Worm (Caenorhabditis elegans) whole organism, young adult: ENCODE measurements around the gene ran-1.

Experiments
- B0019.2 ChIP-seq: fragments of 200-800 bp; sonication (Bioruptor generic); conservative IDR thresholded peaks from 2 replicates; pipeline ENCODE4 v1.3.6; 2022; ENCODE audit warnings: missing genetic modification reagents, missing genetic modification characterization, missing compliant biosample characterization
- B0035.1 ChIP-seq: sonication (generic microtip); optimal IDR thresholded peaks from 2 replicates; lab custom pipeline; 2016; ENCODE audit warnings: missing genetic modification characterization, mild to moderate bottlenecking, missing compliant biosample characterization, missing genotype, missing genetic modification reagents
- D2030.7 ChIP-seq: fragments of 200-800 bp; sonication (Bioruptor generic); IDR thresholded peaks from 2 replicates; pipeline ENCODE4 v1.3.6; 2022; ENCODE audit warnings: missing genetic modification reagents, missing genetic modification characterization, missing compliant biosample characterization
- F49E8.2 ChIP-seq: sonication (generic microtip); optimal IDR thresholded peaks from 3 replicates; lab custom pipeline; 2017; ENCODE audit warnings: missing genetic modification characterization, mild to moderate bottlenecking, missing compliant biosample characterization, antibody characterized with exemption, moderate library complexity; ENCODE audit not compliant: insufficient read depth
- Y53F4B.3 ChIP-seq: fragments of 200-800 bp; sonication (Bioruptor generic); IDR thresholded peaks from 2 replicates; pipeline ENCODE4 v1.3.6; 2022; ENCODE audit warnings: missing genetic modification reagents, missing genetic modification characterization, missing compliant biosample characterization
- Y56A3A.18 ChIP-seq: fragments of 200-800 bp; sonication (Bioruptor generic); IDR thresholded peaks from 2 replicates; pipeline ENCODE4 v1.3.6; 2022; ENCODE audit warnings: missing genetic modification reagents, missing genetic modification characterization, missing compliant biosample characterization
- Y67H2A.10 ChIP-seq: fragments of 200-800 bp; sonication (Bioruptor generic); conservative IDR thresholded peaks from 2 replicates; pipeline ENCODE4 v1.3.6; 2022; ENCODE audit warnings: missing genetic modification reagents, missing genetic modification characterization, missing compliant biosample characterization
- Y79H2A.3 ChIP-seq: fragments of 200-800 bp; sonication (Bioruptor generic); conservative IDR thresholded peaks from 2 replicates; pipeline ENCODE4 v1.3.6; 2022; ENCODE audit warnings: missing genetic modification reagents, missing genetic modification characterization, missing compliant biosample characterization
- ama-1 ChIP-seq, 3 experiments: fragments of 150-350 bp in 1 of 3; sonication (generic microtip) in 2 of 3; optimal IDR thresholded peaks; 2 replicates each; lab custom pipeline; 2014 to 2018; ENCODE audit warnings: missing biosample characterization in 2 of 3, missing genetic modification characterization in 2 of 3, missing genetic modification reagents in 2 of 3
- aptf-3 ChIP-seq: fragments of 200-800 bp; sonication (Bioruptor generic); IDR thresholded peaks from 2 replicates; pipeline ENCODE4 v1.3.6; 2022; ENCODE audit warnings: missing genetic modification characterization, missing compliant biosample characterization
- atf-7 ChIP-seq: sonication (generic microtip); optimal IDR thresholded peaks from 2 replicates; lab custom pipeline; 2017; ENCODE audit warnings: mild to moderate bottlenecking, missing genetic modification characterization, missing compliant biosample characterization
- attf-3 ChIP-seq: fragments of 200-800 bp; sonication (Bioruptor generic); conservative IDR thresholded peaks from 2 replicates; pipeline ENCODE4 v1.3.6; 2022; ENCODE audit warnings: missing genetic modification reagents, missing genetic modification characterization, missing compliant biosample characterization
- ccch-3 ChIP-seq: fragments of 200-800 bp; sonication (Bioruptor generic); optimal IDR thresholded peaks from 2 replicates; lab custom pipeline; 2018; ENCODE audit warnings: mild to moderate bottlenecking, missing genetic modification characterization, missing compliant biosample characterization
- ceh-79 ChIP-seq: sonication (generic microtip); optimal IDR thresholded peaks from 2 replicates; lab custom pipeline; 2017; ENCODE audit warnings: mild to moderate bottlenecking, missing genetic modification characterization, missing compliant biosample characterization
- die-1 ChIP-seq: sonication (generic microtip); optimal IDR thresholded peaks from 2 replicates; lab custom pipeline; 2016; ENCODE audit warnings: missing genotype, mild to moderate bottlenecking, missing genetic modification characterization, missing compliant biosample characterization
- dox-1 ChIP-seq: fragments of 200-800 bp; sonication (Bioruptor generic); IDR thresholded peaks from 2 replicates; pipeline ENCODE4 v1.3.6; 2022; ENCODE audit warnings: missing genetic modification reagents, missing genetic modification characterization, missing compliant biosample characterization
- dpff-1 ChIP-seq: sonication (generic microtip); optimal IDR thresholded peaks from 2 replicates; lab custom pipeline; 2017; ENCODE audit warnings: mild to moderate bottlenecking, missing genetic modification characterization, missing compliant biosample characterization
- dpl-1 ChIP-seq: fragments of 150-350 bp; optimal IDR thresholded peaks from 2 replicates; lab custom pipeline; 2014; ENCODE audit warnings: missing biosample characterization, missing genetic modification reagents, missing genetic modification characterization
- egrh-3 ChIP-seq: fragments of 200-800 bp; sonication (Bioruptor generic); IDR thresholded peaks from 2 replicates; pipeline ENCODE4 v1.3.6; 2022; ENCODE audit warnings: missing genetic modification reagents, missing genetic modification characterization, missing compliant biosample characterization
- ekl-4 ChIP-seq: fragments of 200-800 bp; sonication (Bioruptor generic); IDR thresholded peaks from 2 replicates; pipeline ENCODE4 v1.3.6; 2022; ENCODE audit warnings: missing genetic modification reagents, missing genetic modification characterization, missing compliant biosample characterization
- ets-4 ChIP-seq: fragments of 200-800 bp; sonication (Bioruptor generic); optimal IDR thresholded peaks from 2 replicates; lab custom pipeline; 2018; ENCODE audit warnings: mild to moderate bottlenecking, missing genetic modification characterization, missing compliant biosample characterization
- him-1 ChIP-seq: sonication (generic microtip); optimal IDR thresholded peaks from 2 replicates; lab custom pipeline; 2016; ENCODE audit warnings: missing genotype, missing genetic modification reagents, missing genetic modification characterization, missing compliant biosample characterization
- hmg-1.2 ChIP-seq: fragments of 200-800 bp; sonication (Bioruptor generic); IDR thresholded peaks from 2 replicates; pipeline ENCODE4 v1.3.6; 2022; ENCODE audit warnings: missing genetic modification reagents, missing genetic modification characterization, missing compliant biosample characterization
- hmg-20 ChIP-seq: fragments of 200-800 bp; sonication (Bioruptor generic); IDR thresholded peaks from 2 replicates; pipeline ENCODE4 v1.3.6; 2022; ENCODE audit warnings: missing genetic modification reagents, missing genetic modification characterization, missing compliant biosample characterization
- let-526 ChIP-seq: fragments of 200-800 bp; sonication (Bioruptor generic); IDR thresholded peaks from 2 replicates; pipeline ENCODE4 v1.3.6; 2022; ENCODE audit warnings: missing genetic modification reagents, missing genetic modification characterization, missing compliant biosample characterization
- lsl-1 ChIP-seq: fragments of 200-800 bp; sonication (Bioruptor generic); optimal IDR thresholded peaks from 2 replicates; lab custom pipeline; 2018; ENCODE audit warnings: mild to moderate bottlenecking, missing genetic modification characterization, moderate library complexity, missing compliant biosample characterization
- lsy-27 ChIP-seq: sonication (generic microtip); optimal IDR thresholded peaks from 2 replicates; lab custom pipeline; 2017; ENCODE audit warnings: missing genetic modification characterization, mild to moderate bottlenecking, missing compliant biosample characterization, antibody characterized with exemption, missing genotype, borderline replicate concordance; ENCODE audit not compliant: insufficient read depth
- madf-10 ChIP-seq: sonication (generic microtip); optimal IDR thresholded peaks from 2 replicates; lab custom pipeline; 2016; ENCODE audit warnings: mild to moderate bottlenecking, missing genetic modification characterization, missing compliant biosample characterization
- mes-4 ChIP-seq: sonication (generic microtip); optimal IDR thresholded peaks from 2 replicates; lab custom pipeline; 2016; ENCODE audit warnings: missing genotype, missing genetic modification characterization, missing compliant biosample characterization
- mxl-1 ChIP-seq: sonication (generic microtip); optimal IDR thresholded peaks from 2 replicates; lab custom pipeline; 2016; ENCODE audit warnings: missing genetic modification characterization, missing compliant biosample characterization
- nfyb-1 ChIP-seq: fragments of 200-800 bp; sonication (Bioruptor generic); IDR thresholded peaks from 2 replicates; pipeline ENCODE4 v1.3.6; 2022; ENCODE audit warnings: missing genetic modification reagents, missing genetic modification characterization, missing compliant biosample characterization
- nhr-179 ChIP-seq: sonication (generic microtip); optimal IDR thresholded peaks from 2 replicates; lab custom pipeline; 2016; ENCODE audit warnings: mild to moderate bottlenecking, missing genetic modification characterization, missing compliant biosample characterization
- nhr-27 ChIP-seq: fragments of 200-800 bp; sonication (Bioruptor generic); optimal IDR thresholded peaks from 2 replicates; lab custom pipeline; 2018; ENCODE audit warnings: mild to moderate bottlenecking, missing genetic modification characterization, moderate library complexity, missing compliant biosample characterization
- nhr-80 ChIP-seq: sonication (generic microtip); optimal IDR thresholded peaks from 2 replicates; lab custom pipeline; 2016; ENCODE audit warnings: missing genetic modification characterization, missing compliant biosample characterization
- rcor-1 ChIP-seq: fragments of 200-800 bp; sonication (Bioruptor generic); IDR thresholded peaks from 2 replicates; pipeline ENCODE4 v1.3.6; 2022; ENCODE audit warnings: missing genetic modification reagents, missing genetic modification characterization, missing compliant biosample characterization
- snpc-3.4 ChIP-seq: sonication (generic microtip); optimal IDR thresholded peaks from 2 replicates; lab custom pipeline; 2017; ENCODE audit warnings: missing genetic modification characterization, mild to moderate bottlenecking, missing compliant biosample characterization, antibody characterized with exemption, moderate library complexity, missing genotype, missing genetic modification reagents
- snpc-4 ChIP-seq, 5 experiments: fragments of 150-350 bp in 1 of 5; sonication (generic microtip) in 4 of 5; optimal IDR thresholded peaks; 2 replicates each; lab custom pipeline; 2014 to 2018; ENCODE audit warnings: missing genetic modification characterization in 5 of 5, missing biosample characterization in 3 of 5, antibody characterized with exemption in 2 of 5, mild to moderate bottlenecking in 2 of 5, missing compliant biosample characterization in 2 of 5, missing genotype in 2 of 5, moderate library complexity in 2 of 5, missing genetic modification reagents in 1 of 5
- sptf-2 ChIP-seq: fragments of 200-800 bp; sonication (Bioruptor generic); optimal IDR thresholded peaks from 2 replicates; lab custom pipeline; 2018; ENCODE audit warnings: mild to moderate bottlenecking, missing genetic modification characterization, missing compliant biosample characterization
- tbp1 ChIP-seq: fragments of 200-800 bp; sonication (Bioruptor generic); optimal IDR thresholded peaks from 2 replicates; lab custom pipeline; 2018; ENCODE audit warnings: mild to moderate bottlenecking, missing genetic modification characterization, missing compliant biosample characterization
- tlf-1 ChIP-seq: fragments of 200-800 bp; sonication (Bioruptor generic); optimal IDR thresholded peaks from 2 replicates; lab custom pipeline; 2018; ENCODE audit warnings: mild to moderate bottlenecking, missing genetic modification characterization, missing compliant biosample characterization
- unc-130 ChIP-seq: sonication (generic microtip); optimal IDR thresholded peaks from 2 replicates; lab custom pipeline; 2016; ENCODE audit warnings: missing genetic modification reagents, missing genetic modification characterization, missing compliant biosample characterization
- zfh-2 ChIP-seq: fragments of 200-800 bp; sonication (Bioruptor generic); conservative IDR thresholded peaks from 2 replicates; pipeline ENCODE4 v1.3.6; 2022; ENCODE audit warnings: missing genetic modification reagents, missing genetic modification characterization, missing compliant biosample characterization
- ztf-22 ChIP-seq: fragments of 200-800 bp; sonication (Bioruptor generic); optimal IDR thresholded peaks from 2 replicates; lab custom pipeline; 2018; ENCODE audit warnings: mild to moderate bottlenecking, missing genetic modification characterization, moderate library complexity, missing compliant biosample characterization
- ztf-26 ChIP-seq: sonication (generic microtip); optimal IDR thresholded peaks from 2 replicates; lab custom pipeline; 2017; ENCODE audit warnings: missing genetic modification characterization, missing compliant biosample characterization
- ztf-28 ChIP-seq: fragments of 200-800 bp; sonication (Bioruptor generic); IDR thresholded peaks from 2 replicates; pipeline ENCODE4 v1.3.6; 2022; ENCODE audit warnings: missing genetic modification reagents, missing genetic modification characterization, missing compliant biosample characterization
- ztf-3 ChIP-seq: fragments of 200-800 bp; sonication (Bioruptor generic); optimal IDR thresholded peaks from 2 replicates; lab custom pipeline; 2018; ENCODE audit warnings: mild to moderate bottlenecking, missing genetic modification characterization, missing compliant biosample characterization
- ztf-6 ChIP-seq: fragments of 200-800 bp; sonication (Bioruptor generic); IDR thresholded peaks from 2 replicates; pipeline ENCODE4 v1.3.6; 2022; ENCODE audit warnings: missing genetic modification reagents, missing genetic modification characterization, missing compliant biosample characterization

The ran-1 gene

DNA sequence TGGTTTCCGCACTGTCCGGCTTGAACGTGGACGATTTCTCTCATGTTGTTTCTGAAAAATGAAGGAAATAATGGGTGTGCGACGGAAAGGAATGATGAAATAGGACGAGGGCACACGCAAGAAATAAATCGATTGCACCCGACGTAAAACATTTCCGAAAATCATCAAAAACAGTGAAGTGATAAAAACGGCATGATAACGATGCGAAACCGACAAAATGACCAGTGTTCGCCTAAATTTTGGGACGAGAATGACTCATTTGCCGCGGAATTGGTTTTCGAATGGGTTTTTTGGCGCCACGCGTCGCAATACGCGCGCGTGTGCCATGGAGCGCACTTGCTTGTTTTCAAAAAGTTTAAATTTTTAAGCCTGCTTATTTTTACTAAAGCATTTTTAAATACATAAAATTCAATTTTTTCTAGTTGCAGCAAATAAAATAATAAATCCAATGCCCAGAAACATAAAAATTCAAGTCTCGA lies 5.1 kb downstream of the ran-1 start, which contains the start of the genes tbb-1 and rib-2 (continued):
- TF ChIP-seq attf-3 (GFP tag; lab: Robert Waterston, UW) (peak; percentile 59), dpff-1 (tag; lab: Kevin White, UChicago) (no peak), B0019.2 (peak; percentile 97), Y79H2A.3 (peak; percentile 97), dpl-1 (peak; percentile 99), Y53F4B.3 (GFP tag; lab: Robert Waterston, UW) (peak; percentile 55), unc-130 (GFP tag; lab: Kevin White, UChicago) (peak; percentile 96), nhr-179 (tag; lab: Kevin White, UChicago) (no peak), ccch-3 (GFP tag; lab: Kevin White, UChicago) (no peak), Y67H2A.10 (GFP tag; lab: Robert Waterston, UW) (peak; percentile 94), nhr-80 (tag; lab: Kevin White, UChicago) (peak; percentile 99), nhr-27 (tag; lab: Kevin White, UChicago) (no peak), tbp1 (GFP tag; lab: Kevin White, UChicago) (peak; percentile 76), ztf-26 (tag; lab: Kevin White, UChicago) (peak; percentile 54), egrh-3 (GFP tag; lab: Robert Waterston, UW) (peak; percentile 46; the same call in 1 of the 2 replicates), mxl-1 (no peak), die-1 (tag; lab: Kevin White, UChicago) (peak; percentile 38), B0035.1 (peak; percentile 17), zfh-2 (peak; percentile 44; the same call in 1 of the 2 replicates), ama-1 (optimal IDR thresholded peaks at IDR 0.05; lab: Kevin White, UChicago) (no peak), ama-1 (GFP tag; optimal IDR thresholded peaks at IDR 0.05; lab: Kevin White, UChicago) (no peak), ceh-79 (tag; lab: Kevin White, UChicago) (no peak), Y56A3A.18 (GFP tag; lab: Robert Waterston, UW) (no peak), hmg-1.2 (GFP tag; lab: Robert Waterston, UW) (peak; percentile 86), nfyb-1 (peak; percentile 91), ets-4 (GFP tag; lab: Kevin White, UChicago) (peak; percentile 85), madf-10 (tag; lab: Kevin White, UChicago) (peak; percentile 78), dox-1 (GFP tag; lab: Robert Waterston, UW) (peak; percentile 99), lsl-1 (GFP tag; lab: Kevin White, UChicago) (peak; percentile 92), snpc-4 (GFP tag; optimal IDR thresholded peaks at IDR 0.05; lab: Kevin White, UChicago) (peak; percentile 36), snpc-4 (tag; optimal IDR thresholded peaks at IDR 0.05; lab: Kevin White, UChicago) (peak; percentile 62 to 86 (median 79)), sptf-2 (GFP tag; lab: Kevin White, UChicago) (peak; percentile 3), F49E8.2 (tag; lab: Kevin White, UChicago) (peak; percentile 95), let-526 (GFP tag; lab: Robert Waterston, UW) (peak; percentile 89), ztf-6 (GFP tag; lab: Robert Waterston, UW) (peak; percentile 68; the same call in 1 of the 2 replicates), mes-4 (no peak), snpc-3.4 (tag; lab: Kevin White, UChicago) (peak; percentile 97), aptf-3 (GFP tag; lab: Robert Waterston, UW) (peak; percentile 87; the same call in 1 of the 2 replicates), hmg-20 (GFP tag; lab: Robert Waterston, UW) (peak; percentile 57; the same call in 1 of the 2 replicates), ztf-3 (GFP tag; lab: Kevin White, UChicago) (no peak), ztf-22 (GFP tag; lab: Kevin White, UChicago) (peak; percentile 69), ztf-28 (GFP tag; lab: Robert Waterston, UW) (peak; percentile 93), him-1 (peak; percentile 65), rcor-1 (GFP tag; lab: Robert Waterston, UW) (peak; percentile 94), lsy-27 (tag; lab: Kevin White, UChicago) (no peak), D2030.7 (GFP tag; lab: Robert Waterston, UW) (peak; percentile 99), tlf-1 (GFP tag; lab: Kevin White, UChicago) (peak; percentile 99), atf-7 (tag; lab: Kevin White, UChicago) (peak; percentile 29), ekl-4 (GFP tag; lab: Robert Waterston, UW) (peak; percentile 96)
